Worm (Caenorhabditis elegans) whole organism, late embryonic: Measurements from ENCODE around the gene set-25.
A peak's percentile ranks its signal among the peaks of the same experiment; 100 is the strongest.
"Not testable (repeated sequence)": the region's sequence is repeated elsewhere in the genome, so short reads cannot be mapped to it uniquely, and the experiment has no call there.

Experiments used
- K09A11.1 ChIP-seq: sonication (generic microtip); optimal IDR thresholded peaks from 2 replicates; lab custom pipeline; 2017; ENCODE audit warnings: antibody characterized with exemption, mild to moderate bottlenecking, missing genetic modification characterization, missing compliant biosample characterization; ENCODE audit not compliant: insufficient read depth
- T23F11.4 ChIP-seq: fragments of 200-800 bp; sonication (Bioruptor generic); optimal IDR thresholded peaks from 2 replicates; lab custom pipeline; 2018; ENCODE audit warnings: mild to moderate bottlenecking, missing genetic modification characterization, missing compliant biosample characterization
- ahr-1 ChIP-seq: sonication (generic microtip); optimal IDR thresholded peaks from 2 replicates; lab custom pipeline; 2016; ENCODE audit warnings: missing genetic modification characterization, missing compliant biosample characterization
- ama-1 ChIP-seq: fragments of 150-350 bp; optimal IDR thresholded peaks from 2 replicates; lab custom pipeline; 2014
- ceh-14 ChIP-seq: sonication (generic microtip); optimal IDR thresholded peaks from 2 replicates; lab custom pipeline; 2016; ENCODE audit warnings: missing genotype, missing genetic modification characterization, missing compliant biosample characterization
- ceh-18 ChIP-seq: sonication (generic microtip); optimal IDR thresholded peaks from 2 replicates; lab custom pipeline; 2016; ENCODE audit warnings: missing genetic modification characterization, missing compliant biosample characterization
- ceh-19 ChIP-seq: fragments of 200-800 bp; sonication (Bioruptor generic); optimal IDR thresholded peaks from 2 replicates; lab custom pipeline; 2018; ENCODE audit warnings: mild to moderate bottlenecking, missing genetic modification characterization, missing compliant biosample characterization
- ceh-22 ChIP-seq: sonication (generic microtip); optimal IDR thresholded peaks from 2 replicates; lab custom pipeline; 2017; ENCODE audit warnings: missing biosample characterization, missing genetic modification characterization
- ceh-24 ChIP-seq: sonication (generic microtip); optimal IDR thresholded peaks from 2 replicates; lab custom pipeline; 2016; ENCODE audit warnings: mild to moderate bottlenecking, missing genetic modification characterization, missing compliant biosample characterization
- ceh-31 ChIP-seq: sonication (generic microtip); optimal IDR thresholded peaks from 2 replicates; lab custom pipeline; 2016; ENCODE audit warnings: missing genetic modification characterization, missing compliant biosample characterization
- ceh-34 ChIP-seq: sonication (generic microtip); optimal IDR thresholded peaks from 2 replicates; lab custom pipeline; 2016; ENCODE audit warnings: mild to moderate bottlenecking, missing genetic modification characterization, missing compliant biosample characterization
- ceh-45 ChIP-seq: fragments of 200-800 bp; sonication (Bioruptor generic); IDR thresholded peaks from 2 replicates; pipeline ENCODE4 v1.3.6; 2022; ENCODE audit warnings: missing genetic modification reagents, missing genetic modification characterization, missing compliant biosample characterization
- ceh-48 ChIP-seq: sonication (generic microtip); optimal IDR thresholded peaks from 2 replicates; lab custom pipeline; 2016; ENCODE audit warnings: missing genetic modification characterization, inconsistent platforms, missing compliant biosample characterization
- dmd-4 ChIP-seq: sonication (generic microtip); optimal IDR thresholded peaks from 2 replicates; lab custom pipeline; 2016; ENCODE audit warnings: borderline replicate concordance, missing genetic modification characterization, missing compliant biosample characterization
- dve-1 ChIP-seq: sonication (generic microtip); optimal IDR thresholded peaks from 2 replicates; lab custom pipeline; 2017; ENCODE audit warnings: antibody characterized with exemption, mild to moderate bottlenecking, missing genetic modification characterization, missing compliant biosample characterization
- elt-2 ChIP-seq: sonication (generic microtip); optimal IDR thresholded peaks from 2 replicates; lab custom pipeline; 2016; ENCODE audit warnings: missing genetic modification reagents, missing genetic modification characterization, missing compliant biosample characterization
- fax-1 ChIP-seq: sonication (generic microtip); optimal IDR thresholded peaks from 2 replicates; lab custom pipeline; 2016; ENCODE audit warnings: missing genotype, missing genetic modification characterization, missing compliant biosample characterization
- fkh-6 ChIP-seq: sonication (generic microtip); optimal IDR thresholded peaks from 2 replicates; lab custom pipeline; 2016; ENCODE audit warnings: missing genetic modification characterization, missing compliant biosample characterization
- hlh-13 ChIP-seq: fragments of 200-800 bp; sonication (Bioruptor generic); optimal IDR thresholded peaks from 2 replicates; lab custom pipeline; 2018; ENCODE audit warnings: mild to moderate bottlenecking, missing genetic modification characterization, missing compliant biosample characterization
- hlh-15 ChIP-seq: sonication (generic microtip); optimal IDR thresholded peaks from 2 replicates; lab custom pipeline; 2016; ENCODE audit warnings: missing genetic modification characterization, missing compliant biosample characterization
- hlh-30 ChIP-seq: sonication (generic microtip); optimal IDR thresholded peaks from 2 replicates; lab custom pipeline; 2017; ENCODE audit warnings: antibody characterized with exemption, missing genetic modification characterization, missing compliant biosample characterization; ENCODE audit not compliant: insufficient read depth
- lim-6 ChIP-seq: sonication (generic microtip); optimal IDR thresholded peaks from 2 replicates; lab custom pipeline; 2016; ENCODE audit warnings: missing genetic modification characterization, missing compliant biosample characterization
- nfya-1 ChIP-seq: sonication (generic microtip); optimal IDR thresholded peaks from 2 replicates; lab custom pipeline; 2017; ENCODE audit warnings: missing genetic modification characterization, mild to moderate bottlenecking, missing compliant biosample characterization, antibody characterized with exemption, moderate library complexity
- nhr-232 ChIP-seq: sonication (generic microtip); optimal IDR thresholded peaks from 2 replicates; lab custom pipeline; 2016; ENCODE audit warnings: missing genetic modification characterization, missing compliant biosample characterization
- npax-4 ChIP-seq: sonication (generic microtip); optimal IDR thresholded peaks from 2 replicates; lab custom pipeline; 2016; ENCODE audit warnings: missing genetic modification characterization, missing compliant biosample characterization
- pat-9 ChIP-seq: fragments of 200-800 bp; sonication (Bioruptor generic); optimal IDR thresholded peaks from 2 replicates; lab custom pipeline; 2018; ENCODE audit warnings: mild to moderate bottlenecking, missing genetic modification characterization, moderate library complexity, missing compliant biosample characterization
- pax-1 ChIP-seq: fragments of 150-350 bp; optimal IDR thresholded peaks from 2 replicates; lab custom pipeline; 2014; ENCODE audit warnings: missing biosample characterization, missing genetic modification characterization
- pqm-1 ChIP-seq: sonication (generic microtip); optimal IDR thresholded peaks from 2 replicates; lab custom pipeline; 2016; ENCODE audit warnings: missing genetic modification characterization, missing compliant biosample characterization
- pros-1 ChIP-seq: fragments of 150-350 bp; optimal IDR thresholded peaks from 2 replicates; lab custom pipeline; 2014; ENCODE audit warnings: missing biosample characterization, missing genetic modification reagents, missing genetic modification characterization
- ref-2 ChIP-seq: sonication (generic microtip); optimal IDR thresholded peaks from 2 replicates; lab custom pipeline; 2016; ENCODE audit warnings: missing genetic modification characterization, missing compliant biosample characterization
- rnt-1 ChIP-seq: sonication (generic microtip); optimal IDR thresholded peaks from 2 replicates; lab custom pipeline; 2016; ENCODE audit warnings: missing genetic modification characterization, missing compliant biosample characterization
- sdc-2 ChIP-seq: sonication (generic microtip); optimal IDR thresholded peaks from 2 replicates; lab custom pipeline; 2016; ENCODE audit warnings: missing genotype, missing genetic modification characterization, missing compliant biosample characterization
- syd-9 ChIP-seq: sonication (generic microtip); optimal IDR thresholded peaks from 2 replicates; lab custom pipeline; 2016; ENCODE audit warnings: mild to moderate bottlenecking, missing genetic modification characterization, moderate library complexity, missing compliant biosample characterization
- tbx-2 ChIP-seq: sonication (generic microtip); optimal IDR thresholded peaks from 2 replicates; lab custom pipeline; 2016; ENCODE audit warnings: missing genetic modification characterization, missing compliant biosample characterization
- tbx-7 ChIP-seq: sonication (generic microtip); optimal IDR thresholded peaks from 2 replicates; lab custom pipeline; 2016; ENCODE audit warnings: missing genotype, missing genetic modification characterization, missing compliant biosample characterization
- ttx-3 ChIP-seq: sonication (generic microtip); optimal IDR thresholded peaks from 2 replicates; lab custom pipeline; 2016; ENCODE audit warnings: missing genetic modification reagents, missing genetic modification characterization, missing compliant biosample characterization
- unc-3 ChIP-seq, 2 experiments: fragments of 200-800 bp in 1 of 2; sonication (Bioruptor generic) in 1 of 2; sonication (generic microtip) in 1 of 2; conservative IDR thresholded peaks in 1 of 2; optimal IDR thresholded peaks in 1 of 2; 2 replicates each; pipeline versions ENCODE4 v1.3.6 to Lab custom; 2016 to 2022; ENCODE audit warnings: missing compliant biosample characterization in 2 of 2, missing genetic modification characterization in 2 of 2, missing genetic modification reagents in 1 of 2
- unc-42 ChIP-seq: sonication (generic microtip); optimal IDR thresholded peaks from 2 replicates; lab custom pipeline; 2016; ENCODE audit warnings: missing genotype, missing genetic modification characterization, missing compliant biosample characterization
- zip-5 ChIP-seq: sonication (generic microtip); optimal IDR thresholded peaks from 2 replicates; lab custom pipeline; 2016; ENCODE audit warnings: missing genetic modification characterization, missing compliant biosample characterization

Gene set-25

ce11 chrIII:13296289-13296874, 3.5 kb upstream of the set-25 start, which contains the start of gene npp-18:
Gene npp-18 (plus strand): TSS chrIII:13296853.
- TF ChIP-seq ceh-45 (GFP tag; lab: Robert Waterston, UW) = peak; percentile 62; the same call in 1 of the 2 replicates
- peak; percentile 74; the same call in 1 of the 2 replicates for TF ChIP-seq unc-3 (GFP tag; conservative IDR thresholded peaks at IDR 0.05; lab: Robert Waterston, UW)
- not testable (repeated sequence) for TF ChIP-seq unc-3 (tag; optimal IDR thresholded peaks at IDR 0.05; lab: Kevin White, UChicago)
- TF ChIP-seq, all 69 proteins: peak for 2; not testable (repeated sequence) for 67

ce11 chrIII:13285421-13285820, 7.5 kb downstream of the set-25 start, which contains the start of gene F56A8.8:
Gene F56A8.8 (plus strand): TSS chrIII:13285721.
- TF ChIP-seq fax-1 (tag; lab: Kevin White, UChicago) (no peak), ama-1 (lab: Kevin White, UChicago) (no peak), T23F11.4 (GFP tag; lab: Kevin White, UChicago) (no peak), ceh-34 (tag; lab: Kevin White, UChicago) (no peak)

- TF ChIP-seq lim-6 (tag; lab: Kevin White, UChicago) = no peak
- TF ChIP-seq ceh-24 (tag; lab: Kevin White, UChicago) = no peak
- TF ChIP-seq ttx-3 (tag; lab: Kevin White, UChicago) = no peak
- TF ChIP-seq hlh-13 (GFP tag; lab: Kevin White, UChicago) = no peak
- no peak for TF ChIP-seq ref-2 (tag; lab: Kevin White, UChicago)
- TF ChIP-seq ceh-45 (GFP tag; lab: Robert Waterston, UW) = no peak
- TF ChIP-seq syd-9 = no peak
- no peak for TF ChIP-seq ama-1 (lab: Kevin White, UChicago)
- no peak for TF ChIP-seq ceh-34 (tag; lab: Kevin White, UChicago)
- no peak for TF ChIP-seq unc-42
- TF ChIP-seq ceh-22 = no peak
- no peak for TF ChIP-seq dmd-4 (tag; lab: Kevin White, UChicago)
- TF ChIP-seq npax-4 (tag; lab: Kevin White, UChicago) = no peak
Observed at ce11 chrIII:13277881-13278500, 14.9 kb downstream of the set-25 start.

ce11 chrIII:13276958-13277357, 15.9 kb downstream of the set-25 start, which contains the start of gene unc-64:
Gene unc-64 (plus strand): TSS chrIII:13277258.
- TF ChIP-seq ahr-1 (tag; lab: Kevin White, UChicago) = no peak
- TF ChIP-seq pqm-1 (tag; lab: Kevin White, UChicago) = no peak
- TF ChIP-seq hlh-13 (GFP tag; lab: Kevin White, UChicago) = no peak
- no peak for TF ChIP-seq unc-3 (GFP tag; conservative IDR thresholded peaks at IDR 0.05; lab: Robert Waterston, UW)
- TF ChIP-seq unc-3 (tag; optimal IDR thresholded peaks at IDR 0.05; lab: Kevin White, UChicago) = no peak
- no peak for TF ChIP-seq ceh-34 (tag; lab: Kevin White, UChicago)
- no peak for TF ChIP-seq hlh-15
- TF ChIP-seq K09A11.1 = no peak
- no peak for TF ChIP-seq rnt-1 (tag; lab: Kevin White, UChicago)
- no peak for TF ChIP-seq nhr-232 (tag; lab: Kevin White, UChicago)
- TF ChIP-seq pax-1 (tag; lab: Kevin White, UChicago) = no peak
- TF ChIP-seq tbx-7 (tag; lab: Kevin White, UChicago) = no peak
- no peak for TF ChIP-seq npax-4 (tag; lab: Kevin White, UChicago)
- no peak for TF ChIP-seq elt-2

ce11 chrIII:13275784-13276183, 17.1 kb downstream of the set-25 start:
- TF ChIP-seq pat-9 (tag; lab: Kevin White, UChicago) = no peak
- peak; percentile 84 for TF ChIP-seq ceh-31 (tag; lab: Kevin White, UChicago)
- no peak for TF ChIP-seq ceh-34 (tag; lab: Kevin White, UChicago)
- TF ChIP-seq fkh-6 (tag; lab: Kevin White, UChicago) = peak; percentile 10
- TF ChIP-seq ceh-48 (tag; lab: Kevin White, UChicago) = peak; percentile 13
- no peak for TF ChIP-seq lim-6 (tag; lab: Kevin White, UChicago)
- peak; percentile 39 for TF ChIP-seq dve-1 (tag; lab: Kevin White, UChicago)
- TF ChIP-seq unc-42 = peak; percentile 78
- TF ChIP-seq ceh-14 (tag; lab: Kevin White, UChicago) = peak; percentile 40
- no peak for TF ChIP-seq zip-5 (tag; lab: Kevin White, UChicago)
- peak; percentile 76 for TF ChIP-seq tbx-2 (tag; lab: Kevin White, UChicago)
- TF ChIP-seq rnt-1 (tag; lab: Kevin White, UChicago) = no peak
- TF ChIP-seq nfya-1 (tag; lab: Kevin White, UChicago) = peak; percentile 74
- peak; percentile 59 for TF ChIP-seq ceh-18
- TF ChIP-seq hlh-30 (tag; lab: Kevin White, UChicago) = peak; percentile 31
- no peak for TF ChIP-seq pros-1
- TF ChIP-seq sdc-2 (tag; lab: Kevin White, UChicago) = peak; percentile 3
- TF ChIP-seq ceh-19 (GFP tag; lab: Kevin White, UChicago) = peak; percentile 47
- peak; percentile 16 for TF ChIP-seq ref-2 (tag; lab: Kevin White, UChicago)
